Fruit fly (Drosophila melanogaster) whole organism, wandering third instar larva: ENCODE data around the gene h-cup.

Experiments
- Abd-B ChIP-seq: fragments of >200 bp; optimal IDR thresholded peaks from 2 replicates; lab custom pipeline; 2017; ENCODE audit warnings: missing biosample characterization, missing genetic modification characterization
- brk ChIP-seq: fragments of 200-800 bp; sonication (Bioruptor generic); optimal IDR thresholded peaks from 2 replicates; lab custom pipeline; 2016; ENCODE audit warnings: missing biosample characterization, mild to moderate bottlenecking, missing genetic modification characterization
- h ChIP-seq: fragments of 200-800 bp; sonication (Bioruptor generic); optimal IDR thresholded peaks from 3 replicates; lab custom pipeline; 2016; ENCODE audit warnings: missing biosample characterization, mild to moderate bottlenecking, missing genetic modification characterization
- psq ChIP-seq: fragments of 200-800 bp; sonication (Bioruptor generic); optimal IDR thresholded peaks from 3 replicates; lab custom pipeline; 2017; ENCODE audit warnings: missing biosample characterization, mild to moderate bottlenecking, missing genetic modification characterization, moderate library complexity
- usp ChIP-seq: fragments of >200 bp; optimal IDR thresholded peaks from 2 replicates; lab custom pipeline; 2017; ENCODE audit warnings: missing biosample characterization, missing genetic modification characterization

- no peak for TF ChIP-seq h (GFP tag; lab: Kevin White, UChicago)
- no peak for TF ChIP-seq usp (GFP tag; lab: Kevin White, UChicago)
- no peak for TF ChIP-seq psq (GFP tag; lab: Kevin White, UChicago)
- TF ChIP-seq brk (GFP tag; lab: Kevin White, UChicago): no peak
- TF ChIP-seq Abd-B (GFP tag; lab: Kevin White, UChicago): no peak
Measured at dm6 chr3R:15393206-15393805, 10.6 kb upstream of the h-cup start.
